Fruit fly (Drosophila melanogaster) whole organism, embryonic: ENCODE measurements around the gene hiro.

Experiments used
- Blimp-1 ChIP-seq: fragments of 200-800 bp; sonication (Bioruptor generic); optimal IDR thresholded peaks from 3 replicates; lab custom pipeline; 2018; ENCODE audit warnings: missing biosample characterization, missing genetic modification characterization, mild to moderate bottlenecking, moderate library complexity, missing genetic modification reagents
- CG10565 ChIP-seq: fragments of 200-800 bp; sonication (Bioruptor generic); optimal IDR thresholded peaks from 3 replicates; lab custom pipeline; 2016; ENCODE audit warnings: missing biosample characterization, mild to moderate bottlenecking, missing genetic modification characterization
- CG10979 ChIP-seq: fragments of 200-800 bp; sonication (Bioruptor generic); optimal IDR thresholded peaks from 2 replicates; lab custom pipeline; 2018; ENCODE audit warnings: missing biosample characterization, mild to moderate bottlenecking, missing genetic modification characterization, moderate library complexity
- CG1603 ChIP-seq: fragments of 200-800 bp; sonication (Bioruptor generic); optimal IDR thresholded peaks from 2 replicates; lab custom pipeline; 2019; ENCODE audit warnings: missing biosample characterization, mild to moderate bottlenecking, missing genetic modification characterization, moderate library complexity
- CG2678 ChIP-seq: fragments of 200-800 bp; sonication (Bioruptor generic); optimal IDR thresholded peaks from 3 replicates; lab custom pipeline; 2019; ENCODE audit warnings: missing biosample characterization, mild to moderate bottlenecking, missing genetic modification characterization, moderate library complexity
- CG2889 ChIP-seq: fragments of 200-800 bp; sonication (Bioruptor generic); IDR thresholded peaks from 3 replicates; pipeline ENCODE4 v1.3.6; 2022; ENCODE audit warnings: missing biosample characterization, missing genetic modification characterization
- CG3407 ChIP-seq: fragments of 200-800 bp; sonication (Bioruptor generic); optimal IDR thresholded peaks from 2 replicates; lab custom pipeline; 2018; ENCODE audit warnings: missing biosample characterization, mild to moderate bottlenecking, missing genetic modification characterization
- CG43689 ChIP-seq: fragments of 200-800 bp; sonication (Bioruptor generic); IDR thresholded peaks from 2 replicates; pipeline ENCODE4 v1.3.6; 2022; ENCODE audit warnings: missing biosample characterization, missing genetic modification characterization
- CG4707 ChIP-seq: fragments of 200-800 bp; sonication (Bioruptor generic); optimal IDR thresholded peaks from 2 replicates; lab custom pipeline; 2018; ENCODE audit warnings: missing biosample characterization, mild to moderate bottlenecking, missing genetic modification characterization, moderate library complexity
- CG5245 ChIP-seq: fragments of 200-800 bp; sonication (Bioruptor generic); optimal IDR thresholded peaks from 3 replicates; lab custom pipeline; 2016; ENCODE audit warnings: missing biosample characterization, missing genetic modification characterization
- CG5953 ChIP-seq: fragments of 200-800 bp; sonication (Bioruptor generic); IDR thresholded peaks from 2 replicates; pipeline ENCODE4 v1.3.6; 2022; ENCODE audit warnings: missing biosample characterization, missing genetic modification characterization
- CG6254 ChIP-seq: fragments of 200-800 bp; sonication (Bioruptor generic); optimal IDR thresholded peaks from 3 replicates; lab custom pipeline; 2017; ENCODE audit warnings: mild to moderate bottlenecking, missing biosample characterization, missing genetic modification reagents, missing genetic modification characterization
- CG8388 ChIP-seq: fragments of 200-800 bp; sonication (Bioruptor generic); optimal IDR thresholded peaks from 2 replicates; lab custom pipeline; 2019; ENCODE audit warnings: missing biosample characterization, mild to moderate bottlenecking, missing genetic modification characterization, moderate library complexity
- CG8478 ChIP-seq: fragments of >200 bp; optimal IDR thresholded peaks from 2 replicates; lab custom pipeline; 2018
- Dfd ChIP-seq, 2 experiments: fragments of >200 bp; optimal IDR thresholded peaks; 2 replicates each; lab custom pipeline; 2017; ENCODE audit warnings: missing biosample characterization in 2 of 2, missing genetic modification characterization in 2 of 2
- Fer1 ChIP-seq: fragments of 200-800 bp; sonication (Bioruptor generic); optimal IDR thresholded peaks from 2 replicates; lab custom pipeline; 2017; ENCODE audit warnings: missing biosample characterization, mild to moderate bottlenecking, missing genetic modification characterization
- Hr39 ChIP-seq: fragments of >200 bp; optimal IDR thresholded peaks from 2 replicates; lab custom pipeline; 2017
- Meics ChIP-seq: fragments of 200-800 bp; sonication (Bioruptor generic); optimal IDR thresholded peaks from 2 replicates; lab custom pipeline; 2017; ENCODE audit warnings: missing biosample characterization, mild to moderate bottlenecking, missing genetic modification characterization
- Mrtf ChIP-seq: fragments of 200-800 bp; sonication (Bioruptor generic); IDR thresholded peaks from 3 replicates; pipeline ENCODE4 v1.3.6; 2022; ENCODE audit warnings: missing biosample characterization, missing genetic modification characterization
- Nf-YA ChIP-seq: fragments of 200-800 bp; sonication (Bioruptor generic); IDR thresholded peaks from 2 replicates; pipeline ENCODE4 v1.3.6; 2022; ENCODE audit warnings: missing biosample characterization, missing genetic modification characterization
- Nf-YC ChIP-seq: fragments of 200-800 bp; optimal IDR thresholded peaks from 3 replicates; lab custom pipeline; 2019; ENCODE audit warnings: missing biosample characterization, mild to moderate bottlenecking, missing genetic modification characterization, moderate library complexity
- PHDP ChIP-seq: fragments of 200-800 bp; sonication (Bioruptor generic); optimal IDR thresholded peaks from 3 replicates; lab custom pipeline; 2018; ENCODE audit warnings: missing biosample characterization, mild to moderate bottlenecking, missing genetic modification characterization, moderate library complexity
- Pdp1 ChIP-seq, 2 experiments: fragments of 200-800 bp; sonication (Bioruptor generic); optimal IDR thresholded peaks; 3 replicates each; lab custom pipeline; 2016; ENCODE audit warnings: missing biosample characterization in 2 of 2, missing genetic modification characterization in 2 of 2, mild to moderate bottlenecking in 1 of 2, moderate library complexity in 1 of 2
- Ptx1 ChIP-seq: fragments of 200-800 bp; sonication (Bioruptor generic); IDR thresholded peaks from 2 replicates; pipeline ENCODE4 v1.3.6; 2022; ENCODE audit warnings: missing biosample characterization, missing genetic modification characterization
- Ravus ChIP-seq: fragments of 200-800 bp; sonication (Bioruptor generic); IDR thresholded peaks from 2 replicates; pipeline ENCODE4 v1.3.6; 2022; ENCODE audit warnings: missing biosample characterization, missing genetic modification characterization
- Rfx ChIP-seq: fragments of 200-800 bp; sonication (Bioruptor generic); IDR thresholded peaks from 2 replicates; pipeline ENCODE4 v1.3.6; 2022; ENCODE audit warnings: missing biosample characterization, missing genetic modification characterization
- Scr ChIP-seq: fragments of 200-800 bp; sonication (Bioruptor generic); IDR thresholded peaks from 2 replicates; pipeline ENCODE4 v1.3.6; 2022; ENCODE audit warnings: missing biosample characterization, missing genetic modification characterization; ENCODE audit not compliant: partially characterized antibody
- Sin3A ChIP-seq: fragments of >200 bp; optimal IDR thresholded peaks from 2 replicates; lab custom pipeline; 2018
- br ChIP-seq: fragments of >200 bp; optimal IDR thresholded peaks from 2 replicates; lab custom pipeline; 2017
- btn ChIP-seq: fragments of 200-800 bp; sonication (Bioruptor generic); optimal IDR thresholded peaks from 2 replicates; lab custom pipeline; 2016; ENCODE audit warnings: missing biosample characterization, missing genetic modification characterization
- caup ChIP-seq: fragments of 200-800 bp; sonication (Bioruptor generic); optimal IDR thresholded peaks from 3 replicates; lab custom pipeline; 2017; ENCODE audit warnings: missing biosample characterization, mild to moderate bottlenecking, missing genetic modification characterization, moderate library complexity; ENCODE audit not compliant: severe bottlenecking
- crc ChIP-seq: fragments of 200-800 bp; sonication (Bioruptor generic); optimal IDR thresholded peaks from 2 replicates; lab custom pipeline; 2016; ENCODE audit warnings: missing biosample characterization, missing genetic modification characterization
- dpn ChIP-seq, 2 experiments: fragments of 200-800 bp; sonication (Bioruptor generic); optimal IDR thresholded peaks; 3 replicates each; lab custom pipeline; 2016; ENCODE audit warnings: missing biosample characterization in 2 of 2, missing genetic modification characterization in 2 of 2
- dysf ChIP-seq: fragments of 200-800 bp; sonication (Bioruptor generic); IDR thresholded peaks from 3 replicates; pipeline ENCODE4 v1.3.6; 2022; ENCODE audit warnings: missing biosample characterization, missing genetic modification characterization
- fru ChIP-seq: fragments of >200 bp; optimal IDR thresholded peaks from 2 replicates; lab custom pipeline; 2017
- gcm ChIP-seq: fragments of 200-800 bp; sonication (Bioruptor generic); optimal IDR thresholded peaks from 2 replicates; lab custom pipeline; 2019; ENCODE audit warnings: missing biosample characterization, mild to moderate bottlenecking, missing genetic modification characterization, moderate library complexity
- gcm2 ChIP-seq: fragments of 200-800 bp; sonication (Bioruptor generic); optimal IDR thresholded peaks from 2 replicates; lab custom pipeline; 2016; ENCODE audit warnings: missing biosample characterization, missing genetic modification characterization
- hb ChIP-seq: fragments of 200-800 bp; sonication (Bioruptor generic); IDR thresholded peaks from 3 replicates; pipeline ENCODE4 v1.3.6; 2022; ENCODE audit warnings: missing biosample characterization, missing genetic modification characterization; ENCODE audit not compliant: partially characterized antibody
- mld ChIP-seq: fragments of 200-800 bp; sonication (Bioruptor generic); IDR thresholded peaks from 3 replicates; pipeline ENCODE4 v1.3.6; 2022; ENCODE audit warnings: missing biosample characterization, missing genetic modification characterization; ENCODE audit not compliant: partially characterized antibody
- nmo ChIP-seq: fragments of 200-800 bp; sonication (Bioruptor generic); optimal IDR thresholded peaks from 2 replicates; lab custom pipeline; 2018; ENCODE audit warnings: missing biosample characterization, mild to moderate bottlenecking, missing genetic modification characterization, moderate library complexity
- org-1 ChIP-seq: fragments of 200-800 bp; sonication (Bioruptor generic); optimal IDR thresholded peaks from 2 replicates; lab custom pipeline; 2017; ENCODE audit warnings: missing biosample characterization, missing genetic modification characterization
- pan ChIP-seq, 4 experiments: fragments of >200 bp in 3 of 4; fragments of 200-800 bp in 1 of 4; sonication (Bioruptor generic) in 1 of 4; optimal IDR thresholded peaks in 3 of 4; IDR thresholded peaks in 1 of 4; 2 replicates each; pipeline versions ENCODE4 v1.3.6 to Lab custom; 2017 to 2022; ENCODE audit warnings: missing biosample characterization in 2 of 4, missing genetic modification characterization in 2 of 4, mixed read lengths in 1 of 4
- peb ChIP-seq: fragments of 200-800 bp; sonication (Bioruptor generic); IDR thresholded peaks from 2 replicates; pipeline ENCODE4 v1.3.6; 2022; ENCODE audit warnings: missing biosample characterization, missing genetic modification characterization
- pnt ChIP-seq: fragments of 200-800 bp; sonication (Bioruptor generic); optimal IDR thresholded peaks from 3 replicates; lab custom pipeline; 2016; ENCODE audit warnings: missing biosample characterization, missing genetic modification characterization
- prd ChIP-seq, 3 experiments: fragments of >200 bp in 2 of 3; fragments of 200-800 bp in 1 of 3; sonication (Bioruptor generic) in 1 of 3; optimal IDR thresholded peaks in 2 of 3; IDR thresholded peaks in 1 of 3; 2 replicates in 2 of 3; 3 replicates in 1 of 3; pipeline versions ENCODE4 v1.3.6 to Lab custom; 2017 to 2022; ENCODE audit warnings: missing biosample characterization in 1 of 3, missing genetic modification characterization in 1 of 3
- seq ChIP-seq: fragments of 200-800 bp; sonication (Bioruptor generic); IDR thresholded peaks from 2 replicates; pipeline ENCODE4 v1.3.6; 2022; ENCODE audit warnings: missing biosample characterization, missing genetic modification characterization
- tx ChIP-seq: fragments of 200-800 bp; sonication (Bioruptor generic); optimal IDR thresholded peaks from 2 replicates; lab custom pipeline; 2016; ENCODE audit warnings: missing biosample characterization, missing genetic modification characterization
- unpg ChIP-seq: fragments of 200-800 bp; sonication (Bioruptor generic); optimal IDR thresholded peaks from 3 replicates; lab custom pipeline; 2018; ENCODE audit warnings: missing biosample characterization, mild to moderate bottlenecking, missing genetic modification characterization, moderate library complexity
- vnd ChIP-seq: fragments of 200-800 bp; sonication (Bioruptor generic); IDR thresholded peaks from 3 replicates; pipeline ENCODE4 v1.3.6; 2022; ENCODE audit warnings: missing biosample characterization, missing genetic modification characterization; ENCODE audit not compliant: partially characterized antibody

The hiro gene

dm6 chr3L:704661-705543, 17.1 kb upstream of the hiro start (continued):
- TF ChIP-seq Nf-YA, result 0 out of 2 replicates have a peak, but pooled peaks have one; percentile 25
- no peak for TF ChIP-seq vnd (GFP tag; lab: Robert Waterston, UW)
- no peak for TF ChIP-seq mld
- TF ChIP-seq Nf-YC (tag; lab: Kevin White, UChicago), result no peak
- no peak for TF ChIP-seq pnt
- no peak for TF ChIP-seq seq (GFP tag; lab: Robert Waterston, UW)
- TF ChIP-seq Meics, result peak; percentile 26
- TF ChIP-seq CG1603 (tag; lab: Kevin White, UChicago), result peak; percentile 38
- no peak for TF ChIP-seq CG4707 (GFP tag; lab: Kevin White, UChicago)
- peak; percentile 35 for TF ChIP-seq Blimp-1 (GFP tag; lab: Kevin White, UChicago)
- peak in 1 of 2 experiments; percentile 28 for TF ChIP-seq dpn (GFP tag; optimal IDR thresholded peaks at IDR 0.05; lab: Kevin White, UChicago)
- TF ChIP-seq fru (lab: Kevin White, UChicago), result no peak
- no peak for TF ChIP-seq Dfd (GFP tag; optimal IDR thresholded peaks at IDR 0.05; lab: Kevin White, UChicago)
- TF ChIP-seq hb (GFP tag; lab: Robert Waterston, UW), result no peak
- TF ChIP-seq br (lab: Kevin White, UChicago), result no peak
- no peak for TF ChIP-seq tx (GFP tag; lab: Kevin White, UChicago)
- TF ChIP-seq peb (GFP tag; lab: Robert Waterston, UW), result no peak
- TF ChIP-seq CG2889 (GFP tag; lab: Robert Waterston, UW), result 0 out of 3 replicates have a peak, but pooled peaks have one; percentile 26
- TF ChIP-seq Pdp1 (GFP tag; optimal IDR thresholded peaks at IDR 0.05; lab: Kevin White, UChicago), result peak in 1 of 2 experiments; percentile 46
- peak; percentile 23 for TF ChIP-seq CG10979 (tag; lab: Kevin White, UChicago)
- TF ChIP-seq nmo, result peak; percentile 6
- TF ChIP-seq CG2678 (tag; lab: Kevin White, UChicago), result peak; percentile 13
- TF ChIP-seq org-1 (GFP tag; lab: Kevin White, UChicago), result no peak
- TF ChIP-seq gcm (GFP tag; lab: Kevin White, UChicago), result no peak
- TF ChIP-seq CG5245, result peak; percentile 4
- no peak for TF ChIP-seq Scr (GFP tag; lab: Robert Waterston, UW)
- TF ChIP-seq Sin3A (lab: Kevin White, UChicago), result no peak
- TF ChIP-seq CG5953 (GFP tag; lab: Robert Waterston, UW), result no peak
- TF ChIP-seq CG8478 (lab: Kevin White, UChicago), result no peak
- no peak for TF ChIP-seq CG10565
- no peak for TF ChIP-seq gcm2 (GFP tag; lab: Kevin White, UChicago)
- no peak for TF ChIP-seq pan (optimal IDR thresholded peaks at IDR 0.05; lab: Kevin White, UChicago)
- TF ChIP-seq pan (GFP tag; optimal IDR thresholded peaks at IDR 0.05 in 1 of 2, IDR thresholded peaks at IDR 0.05 in 1 of 2), result peak in 1 of 2 experiments; percentile 62
- no peak for TF ChIP-seq prd (optimal IDR thresholded peaks at IDR 0.05; lab: Kevin White, UChicago)
- peak; percentile 57; the same call in 1 of the 3 replicates for TF ChIP-seq prd (GFP tag; IDR thresholded peaks at IDR 0.05; lab: Robert Waterston, UW)
- TF ChIP-seq PHDP (tag; lab: Kevin White, UChicago), result no peak
- TF ChIP-seq Ravus (GFP tag; lab: Robert Waterston, UW), result no peak
- TF ChIP-seq Fer1 (GFP tag; lab: Kevin White, UChicago), result peak; percentile 3
- no peak for TF ChIP-seq Mrtf
- no peak for TF ChIP-seq crc (GFP tag; lab: Kevin White, UChicago)
- TF ChIP-seq CG8388 (GFP tag; lab: Kevin White, UChicago), result no peak
- TF ChIP-seq CG6254 (GFP tag; lab: Kevin White, UChicago), result no peak
- peak; percentile 59; the same call in 1 of the 2 replicates for TF ChIP-seq Rfx (GFP tag; lab: Robert Waterston, UW)
- no peak for TF ChIP-seq btn
- peak; percentile 30 for TF ChIP-seq CG3407 (GFP tag; lab: Kevin White, UChicago)
- TF ChIP-seq Hr39 (lab: Kevin White, UChicago), result no peak
- peak; percentile 36 for TF ChIP-seq unpg (GFP tag; lab: Kevin White, UChicago)
- TF ChIP-seq caup, result peak; percentile 24
- TF ChIP-seq dysf (GFP tag; lab: Robert Waterston, UW), result peak; percentile 56
- no peak for TF ChIP-seq CG43689 (GFP tag; lab: Robert Waterston, UW)
- TF ChIP-seq Ptx1, result peak; percentile 60
